Fruit fly (Drosophila melanogaster) Kc167 (cell line): ENCODE data around the gene Hsp22.

Source experiments
- Myc ChIP-seq: fragments of >200 bp; optimal IDR thresholded peaks from 2 replicates; lab custom pipeline; 2017; ENCODE audit warnings: missing external identifiers
- Sin3A ChIP-seq: fragments of >200 bp; optimal IDR thresholded peaks from 2 replicates; lab custom pipeline; 2018; ENCODE audit warnings: missing external identifiers
- h ChIP-seq: fragments of >200 bp; optimal IDR thresholded peaks from 3 replicates; lab custom pipeline; 2018; ENCODE audit warnings: missing external identifiers
- insv ChIP-seq: fragments of >200 bp; optimal IDR thresholded peaks from 3 replicates; lab custom pipeline; 2018; ENCODE audit warnings: missing external identifiers
- psq ChIP-seq: fragments of >200 bp; optimal IDR thresholded peaks from 2 replicates; lab custom pipeline; 2017; ENCODE audit warnings: missing external identifiers
- ttk ChIP-seq: sonication (Bioruptor generic); optimal IDR thresholded peaks from 2 replicates; lab custom pipeline; 2017; ENCODE audit warnings: missing external identifiers

Hsp22 gene

DNA sequence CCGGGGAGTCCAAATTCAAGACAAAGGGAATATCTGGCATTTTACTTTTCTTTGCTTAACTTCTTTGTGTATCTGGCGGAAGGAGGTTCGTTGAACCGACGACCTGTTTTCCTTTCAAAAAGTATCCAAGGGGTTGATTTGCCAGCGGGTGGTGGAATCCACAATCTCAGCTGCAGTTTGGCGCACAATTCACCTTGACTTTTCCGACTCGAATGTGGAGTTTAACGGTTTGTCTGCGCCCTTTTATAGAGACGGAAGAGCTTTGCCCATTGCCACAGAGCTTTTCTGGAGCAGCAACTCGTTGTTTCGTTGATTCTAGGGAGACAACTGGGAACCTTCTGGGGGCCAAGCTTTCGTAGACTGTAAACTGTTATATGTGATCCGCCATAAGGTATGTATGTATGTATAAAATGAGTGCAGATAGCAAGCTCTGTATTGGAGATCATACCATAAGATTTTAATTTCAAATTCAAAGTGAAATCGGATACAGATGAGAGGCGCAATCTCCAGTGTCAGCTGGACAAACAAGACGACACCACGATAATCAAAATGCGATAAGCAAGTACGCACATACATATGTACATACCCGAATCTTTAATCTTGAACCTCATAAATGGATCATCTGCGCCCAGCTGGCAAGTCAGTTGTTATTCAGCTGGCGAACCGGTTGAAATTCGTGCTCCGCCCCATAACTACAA is at the start of gene Hsp22, which contains the start of the genes Hsp67Bc and CG4456:
TSS of gene Hsp22 (plus strand) at position 654 of the 698 bp plus-strand sequence.
TSS of gene Hsp67Bc (minus strand) at position 220 of the 698 bp plus-strand sequence.
TSS of gene CG4456 (plus strand) at position 445 of the 698 bp plus-strand sequence.
- no peak for TF ChIP-seq psq
- no peak for TF ChIP-seq ttk
- TF ChIP-seq h: no peak
- TF ChIP-seq Myc (lab: Kevin White, UChicago): no peak
- TF ChIP-seq Sin3A (lab: Kevin White, UChicago): no peak

- no peak for TF ChIP-seq insv (lab: Kevin White, UChicago)
- no peak for TF ChIP-seq h
- no peak for TF ChIP-seq ttk
- no peak for TF ChIP-seq psq
- TF ChIP-seq Myc (lab: Kevin White, UChicago): no peak
- no peak for TF ChIP-seq Sin3A (lab: Kevin White, UChicago)
Observed at dm6 chr3L:9333745-9334382, 38.9 kb upstream of the Hsp22 start, which contains the start of gene PGRP-LA. TSS of gene PGRP-LA (plus strand) at chr3L:9334332.

- TF ChIP-seq ttk (no peak), psq (no peak), Myc (lab: Kevin White, UChicago) (no peak), Sin3A (lab: Kevin White, UChicago) (no peak), insv (lab: Kevin White, UChicago) (no peak), h (no peak)
Observed at dm6 chr3L:9335711-9336110, 37.0 kb upstream of the Hsp22 start.

dm6 chr3L:9337942-9338468 is 34.7 kb upstream of the Hsp22 start:
- TF ChIP-seq ttk (no peak), Myc (lab: Kevin White, UChicago) (no peak), psq (no peak), insv (lab: Kevin White, UChicago) (no peak), h (no peak), Sin3A (lab: Kevin White, UChicago) (no peak)

DNA sequence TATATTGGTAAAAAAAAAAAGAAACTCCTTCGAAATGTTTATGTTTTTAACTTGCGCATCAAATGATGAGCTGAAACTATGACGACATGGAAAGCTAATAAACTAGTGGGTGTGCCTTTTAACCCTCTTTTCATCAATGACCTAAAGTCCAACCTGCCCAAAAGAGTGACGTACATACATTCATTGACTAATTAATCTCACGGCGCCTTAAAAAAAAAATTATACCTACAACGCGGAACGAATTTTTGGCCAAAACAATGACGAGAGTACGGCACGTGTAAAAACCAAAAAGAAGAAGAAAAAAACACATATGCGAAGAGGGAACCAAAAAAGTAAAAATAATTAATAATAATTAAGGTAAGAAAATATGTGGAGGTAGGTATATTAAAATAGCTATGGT is 34.2 kb upstream of the Hsp22 start, which contains the start of gene PGRP-LC:
TSS of gene PGRP-LC (plus strand) at position 301 of the 400 bp plus-strand sequence.
- no peak for TF ChIP-seq Myc (lab: Kevin White, UChicago)
- TF ChIP-seq h: no peak
- TF ChIP-seq ttk: no peak
- no peak for TF ChIP-seq psq
- TF ChIP-seq insv (lab: Kevin White, UChicago): no peak
- no peak for TF ChIP-seq Sin3A (lab: Kevin White, UChicago)

DNA sequence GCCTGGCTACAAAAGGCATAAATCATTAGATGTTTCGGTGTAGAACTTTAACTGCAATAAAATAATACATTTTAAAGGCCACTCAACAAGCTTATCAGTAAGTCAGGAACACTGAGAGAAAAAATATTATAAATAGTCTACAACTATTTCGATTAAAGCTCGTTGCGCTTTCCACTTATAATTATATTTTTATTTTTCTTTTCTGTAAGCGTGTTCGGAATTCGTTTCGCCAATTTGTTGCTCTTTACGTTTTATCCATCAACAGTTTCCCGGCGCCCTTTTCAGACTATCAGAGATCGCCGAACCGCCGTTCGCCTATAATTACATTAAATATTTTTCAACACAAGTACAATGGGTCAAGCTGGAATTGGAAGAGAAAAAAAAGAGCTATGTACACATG is 33.7 kb upstream of the Hsp22 start:
- TF ChIP-seq Sin3A (lab: Kevin White, UChicago) (no peak), psq (no peak), insv (lab: Kevin White, UChicago) (no peak), Myc (lab: Kevin White, UChicago) (no peak), ttk (no peak), h (no peak)

dm6 chr3L:9340232-9340631 is 32.5 kb upstream of the Hsp22 start:
- TF ChIP-seq Sin3A (lab: Kevin White, UChicago): no peak
- no peak for TF ChIP-seq insv (lab: Kevin White, UChicago)
- TF ChIP-seq Myc (lab: Kevin White, UChicago): no peak
- no peak for TF ChIP-seq h
- TF ChIP-seq psq: no peak
- TF ChIP-seq ttk: no peak

DNA sequence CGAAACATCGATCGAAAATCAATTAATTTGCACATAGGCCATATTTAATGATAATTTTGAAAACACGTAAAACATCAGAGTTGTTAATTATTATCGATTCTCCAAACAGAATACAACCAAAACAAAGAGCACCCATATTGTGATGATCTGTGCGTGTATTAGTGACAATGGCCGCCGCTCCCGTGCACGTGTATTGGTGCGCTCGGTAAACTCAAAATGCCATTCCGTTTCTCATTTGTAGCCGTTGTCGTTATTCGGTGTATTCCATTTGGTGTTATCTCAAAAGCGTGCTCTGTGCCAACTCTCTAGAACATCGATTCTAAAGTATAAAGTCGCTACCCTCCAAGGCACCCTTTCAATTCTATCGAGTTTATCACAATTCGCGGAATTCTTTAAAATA is 31.9 kb upstream of the Hsp22 start:
- no peak for TF ChIP-seq ttk
- no peak for TF ChIP-seq psq
- no peak for TF ChIP-seq Myc (lab: Kevin White, UChicago)
- TF ChIP-seq insv (lab: Kevin White, UChicago): no peak
- no peak for TF ChIP-seq h
- TF ChIP-seq Sin3A (lab: Kevin White, UChicago): no peak

- TF ChIP-seq ttk (no peak), Myc (lab: Kevin White, UChicago) (no peak), h (no peak), insv (lab: Kevin White, UChicago) (no peak), psq (no peak), Sin3A (lab: Kevin White, UChicago) (no peak)
Observed at dm6 chr3L:9343963-9344362, 28.8 kb upstream of the Hsp22 start.

DNA sequence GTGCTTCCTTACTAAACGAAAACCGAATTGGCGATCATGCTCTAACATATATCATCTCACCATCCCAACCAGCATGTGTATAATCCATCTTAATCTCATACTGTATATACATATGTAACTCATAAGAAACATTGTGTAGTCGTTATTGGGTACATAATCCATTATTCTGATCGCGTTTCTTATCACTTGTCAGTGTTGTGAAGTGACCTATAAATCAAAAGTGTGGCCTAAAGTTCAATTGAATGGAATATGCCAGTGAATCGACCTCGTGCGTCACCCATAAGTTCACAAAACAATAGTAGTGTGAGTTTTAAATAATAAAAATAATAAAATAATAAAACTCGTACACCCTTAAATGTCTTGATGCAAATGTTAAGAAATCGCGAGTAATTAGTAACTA is 27.6 kb upstream of the Hsp22 start:
- TF ChIP-seq ttk (no peak), Myc (lab: Kevin White, UChicago) (no peak), insv (lab: Kevin White, UChicago) (no peak), h (no peak), Sin3A (lab: Kevin White, UChicago) (no peak), psq (no peak)

- TF ChIP-seq ttk (no peak), Sin3A (lab: Kevin White, UChicago) (no peak), h (no peak), Myc (lab: Kevin White, UChicago) (no peak)
Observed at dm6 chr3L:9349314-9349733, 23.4 kb upstream of the Hsp22 start, which contains the start of gene PGRP-LF. TSS of gene PGRP-LF (plus strand) at chr3L:9349609.

DNA sequence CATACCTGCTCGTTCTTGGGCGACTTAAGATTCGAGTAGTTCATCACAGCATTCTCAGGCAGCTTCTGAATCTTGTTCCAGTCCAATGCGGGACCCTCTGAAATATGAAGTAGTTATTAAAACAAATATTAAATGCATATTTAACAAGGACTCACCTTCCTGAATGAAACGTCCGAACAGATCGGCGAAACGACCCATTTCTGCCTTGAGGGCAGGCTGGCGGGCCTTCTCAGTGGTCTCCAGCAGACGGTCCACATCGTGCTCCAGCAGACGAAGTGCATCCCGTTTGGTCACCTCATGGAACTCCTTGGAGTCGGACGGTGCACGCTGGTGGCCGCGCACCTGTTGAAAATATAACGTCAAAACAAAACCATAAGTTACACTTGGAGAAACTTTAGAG is 19.0 kb upstream of the Hsp22 start, which contains the start of gene CG32040:
TSS of gene CG32040 (plus strand) at position 301 of the 400 bp plus-strand sequence.
- TF ChIP-seq psq (no peak), h (no peak), Sin3A (lab: Kevin White, UChicago) (no peak), insv (lab: Kevin White, UChicago) (no peak), ttk (no peak), Myc (lab: Kevin White, UChicago) (no peak)
